Worm (Caenorhabditis elegans): ENCODE data around the gene akt-1.

- TF ChIP-seq unc-86 (tag; optimal IDR thresholded peaks at IDR 0.05) (no peak), aha-1 (tag; optimal IDR thresholded peaks at IDR 0.05) (no peak)
Measured at ce11 chrV:10249515-10249914, 810 bp downstream of the akt-1 start.

Measured in whole organism, L1 larva.